Fruit fly (Drosophila melanogaster) ovary, adult (tissue): ENCODE measurements around the gene CG34295.
"Not testable (repeated sequence)": the region's sequence is repeated elsewhere in the genome, so short reads cannot be mapped to it uniquely, and the experiment has no call there.

ENCODE experiments used
- CG17801 ChIP-seq: fragments of 200-800 bp; optimal IDR thresholded peaks from 2 replicates; lab custom pipeline; 2019; ENCODE audit warnings: missing biosample characterization, mild to moderate bottlenecking, missing genetic modification characterization, moderate library complexity; ENCODE audit not compliant: partially characterized antibody

The CG34295 gene

dm6 chr3R:28789317-28789716, at the start of gene CG34295:
Gene CG34295, plus strand, starts transcription at chr3R:28789617.
- TF ChIP-seq CG17801: no peak

dm6 chr3R:28744682-28745081, 44.7 kb upstream of the CG34295 start, which contains the start of gene AstA-R2:
Gene AstA-R2, minus strand, starts transcription at chr3R:28744782.
- TF ChIP-seq CG17801: no peak

dm6 chr3R:28751611-28752129, 37.7 kb upstream of the CG34295 start, which contains the start of gene CG10000:
Gene CG10000, minus strand, starts transcription at chr3R:28751661.
- TF ChIP-seq CG17801: no peak

dm6 chr3R:28756879-28757278, 32.5 kb upstream of the CG34295 start, which contains the start of gene CG9997:
Gene CG9997, minus strand, starts transcription at chr3R:28756979.
- no peak for TF ChIP-seq CG17801

- TF ChIP-seq CG17801: not testable (repeated sequence)
Measured at dm6 chr3R:28758134-28758533, 31.3 kb upstream of the CG34295 start, which contains the start of gene aqrs. Gene aqrs, minus strand, starts transcription at chr3R:28758234.

- no peak for TF ChIP-seq CG17801
Measured at dm6 chr3R:28775703-28776102, 13.7 kb upstream of the CG34295 start.

- no peak for TF ChIP-seq CG17801
Measured at dm6 chr3R:28790222-28790621, 805 bp downstream of the CG34295 start, which contains the start of gene intr. Gene intr, plus strand, starts transcription at chr3R:28790522.

dm6 chr3R:28805164-28805563, 15.7 kb downstream of the CG34295 start:
- no peak for TF ChIP-seq CG17801

dm6 chr3R:28806402-28806801, 17.0 kb downstream of the CG34295 start, which contains the start of gene CheB98a:
Gene CheB98a, plus strand, starts transcription at chr3R:28806702.
- TF ChIP-seq CG17801: no peak

- TF ChIP-seq CG17801: no peak
Measured at dm6 chr3R:28810942-28811676, 21.7 kb downstream of the CG34295 start, which contains the start of gene wdn. Gene wdn, minus strand, starts transcription at chr3R:28811337.

- TF ChIP-seq CG17801: peak; percentile 20
Measured at dm6 chr3R:28811677-28812465, 22.5 kb downstream of the CG34295 start, which contains the start of gene Prp39. Gene Prp39, plus strand, starts transcription at chr3R:28812102.

- TF ChIP-seq CG17801: peak; percentile 80
Measured at dm6 chr3R:28819555-28820305, 30.3 kb downstream of the CG34295 start, which contains the start of the genes CG1523 and CG1647. Gene CG1523, minus strand, starts transcription at chr3R:28819668. Gene CG1647, plus strand, starts transcription at chr3R:28820221.

- TF ChIP-seq CG17801: no peak
Measured at dm6 chr3R:28827222-28827621, 37.8 kb downstream of the CG34295 start.

- TF ChIP-seq CG17801: no peak
Measured at dm6 chr3R:28829328-28829916, 40.0 kb downstream of the CG34295 start.

dm6 chr3R:28830746-28831145, 41.3 kb downstream of the CG34295 start:
- TF ChIP-seq CG17801: no peak

dm6 chr3R:28831172-28831571, 41.8 kb downstream of the CG34295 start:
- no peak for TF ChIP-seq CG17801
